Worm (Caenorhabditis elegans) whole organism, L3 larva: ENCODE data around the gene F25G6.9.
"Not testable (repeated sequence)": the region's sequence is repeated elsewhere in the genome, so short reads cannot be mapped to it uniquely, and the experiment has no call there.

Experiments
- R02D3.7 ChIP-seq: fragments of 150-350 bp; optimal IDR thresholded peaks from 2 replicates; lab custom pipeline; 2014; ENCODE audit warnings: missing biosample characterization, missing genetic modification characterization
- ZK546.5 ChIP-seq: sonication (generic microtip); optimal IDR thresholded peaks from 2 replicates; lab custom pipeline; 2017; ENCODE audit warnings: missing biosample characterization, missing genetic modification characterization
- aly-2 ChIP-seq: fragments of 150-350 bp; optimal IDR thresholded peaks from 2 replicates; lab custom pipeline; 2014; ENCODE audit warnings: missing biosample characterization, missing genetic modification characterization
- ama-1 ChIP-seq: fragments of 150-350 bp; optimal IDR thresholded peaks from 2 replicates; lab custom pipeline; 2018
- ceh-28 ChIP-seq: fragments of 150-350 bp; optimal IDR thresholded peaks from 2 replicates; lab custom pipeline; 2014; ENCODE audit warnings: missing biosample characterization, missing genetic modification reagents, missing genetic modification characterization
- ceh-82 ChIP-seq: fragments of 150-350 bp; optimal IDR thresholded peaks from 2 replicates; lab custom pipeline; 2014; ENCODE audit warnings: missing biosample characterization, missing genetic modification characterization
- daf-12 ChIP-seq: fragments of 150-350 bp; optimal IDR thresholded peaks from 2 replicates; lab custom pipeline; 2014; ENCODE audit warnings: missing biosample characterization, missing genetic modification reagents, missing genetic modification characterization
- egl-27 ChIP-seq: sonication (generic microtip); optimal IDR thresholded peaks from 4 replicates; lab custom pipeline; 2017; ENCODE audit warnings: missing biosample characterization, missing genetic modification reagents, missing genetic modification characterization
- egl-5 ChIP-seq: fragments of 150-350 bp; optimal IDR thresholded peaks from 2 replicates; lab custom pipeline; 2017; ENCODE audit warnings: missing biosample characterization, missing genetic modification reagents, missing genetic modification characterization, inconsistent platforms
- elt-3 ChIP-seq, 3 experiments: fragments of 150-350 bp in 1 of 3; sonication (generic microtip) in 2 of 3; optimal IDR thresholded peaks; 2 replicates in 2 of 3; 4 replicates in 1 of 3; lab custom pipeline; 2014 to 2017; ENCODE audit warnings: missing biosample characterization in 3 of 3, missing genetic modification characterization in 3 of 3
- fkh-10 ChIP-seq: sonication (generic microtip); optimal IDR thresholded peaks from 2 replicates; lab custom pipeline; 2017; ENCODE audit warnings: missing biosample characterization, missing genetic modification reagents, missing genetic modification characterization
- fkh-2 ChIP-seq: fragments of 150-350 bp; optimal IDR thresholded peaks from 2 replicates; lab custom pipeline; 2014; ENCODE audit warnings: missing biosample characterization, missing genetic modification reagents, missing genetic modification characterization
- fos-1 ChIP-seq: fragments of 150-350 bp; optimal IDR thresholded peaks from 2 replicates; lab custom pipeline; 2014; ENCODE audit warnings: missing biosample characterization, missing genetic modification characterization
- lin-15B ChIP-seq: fragments of 150-350 bp; optimal IDR thresholded peaks from 2 replicates; lab custom pipeline; 2014; ENCODE audit warnings: missing biosample characterization, missing genetic modification characterization
- lin-39 ChIP-seq: fragments of 150-350 bp; optimal IDR thresholded peaks from 2 replicates; lab custom pipeline; 2018; ENCODE audit warnings: missing biosample characterization, missing genetic modification reagents, missing genetic modification characterization
- lsy-12 ChIP-seq: sonication (generic microtip); optimal IDR thresholded peaks from 2 replicates; lab custom pipeline; 2016; ENCODE audit warnings: mild to moderate bottlenecking, missing genetic modification characterization, missing compliant biosample characterization
- mml-1 ChIP-seq: fragments of 150-350 bp; sonication (generic microtip); optimal IDR thresholded peaks from 3 replicates; lab custom pipeline; 2014; ENCODE audit warnings: missing biosample characterization, missing genetic modification characterization
- nhr-11 ChIP-seq: fragments of 150-350 bp; optimal IDR thresholded peaks from 2 replicates; lab custom pipeline; 2014; ENCODE audit warnings: missing biosample characterization, missing genetic modification characterization
- nhr-12 ChIP-seq: fragments of 150-350 bp; optimal IDR thresholded peaks from 2 replicates; lab custom pipeline; 2014; ENCODE audit warnings: missing biosample characterization, missing genetic modification characterization
- nhr-23 ChIP-seq: fragments of 150-350 bp; optimal IDR thresholded peaks from 2 replicates; lab custom pipeline; 2014; ENCODE audit warnings: missing biosample characterization, missing genetic modification reagents, missing genetic modification characterization
- nhr-237 ChIP-seq: fragments of 150-350 bp; optimal IDR thresholded peaks from 2 replicates; lab custom pipeline; 2014; ENCODE audit warnings: missing biosample characterization, missing genetic modification characterization
- nhr-25 ChIP-seq: sonication (generic microtip); optimal IDR thresholded peaks from 2 replicates; lab custom pipeline; 2017; ENCODE audit warnings: missing biosample characterization, missing genetic modification characterization
- nhr-77 ChIP-seq: fragments of 150-350 bp; optimal IDR thresholded peaks from 2 replicates; lab custom pipeline; 2014; ENCODE audit warnings: missing biosample characterization, missing genetic modification characterization
- pha-4 ChIP-seq: fragments of 150-350 bp; optimal IDR thresholded peaks from 2 replicates; lab custom pipeline; 2014; ENCODE audit warnings: missing biosample characterization, missing genetic modification reagents, missing genetic modification characterization
- sea-2 ChIP-seq: fragments of 150-350 bp; sonication (generic microtip); optimal IDR thresholded peaks from 4 replicates; lab custom pipeline; 2014; ENCODE audit warnings: missing biosample characterization, missing genetic modification reagents, missing genetic modification characterization
- skn-1 ChIP-seq: fragments of 150-350 bp; optimal IDR thresholded peaks from 2 replicates; lab custom pipeline; 2014; ENCODE audit warnings: missing biosample characterization, missing genetic modification characterization
- snpc-4 ChIP-seq: fragments of 150-350 bp; optimal IDR thresholded peaks from 2 replicates; lab custom pipeline; 2014; ENCODE audit warnings: missing biosample characterization, missing genetic modification characterization
- unc-39 ChIP-seq: sonication (generic microtip); optimal IDR thresholded peaks from 4 replicates; lab custom pipeline; 2017; ENCODE audit warnings: missing biosample characterization, missing genetic modification characterization
- unc-62 ChIP-seq: fragments of 150-350 bp; sonication (generic microtip); optimal IDR thresholded peaks from 4 replicates; lab custom pipeline; 2014; ENCODE audit warnings: missing biosample characterization, missing genetic modification reagents, missing genetic modification characterization
- zag-1 ChIP-seq: fragments of 150-350 bp; optimal IDR thresholded peaks from 2 replicates; lab custom pipeline; 2014; ENCODE audit warnings: missing biosample characterization, missing genetic modification characterization
- ztf-11 ChIP-seq: fragments of 150-350 bp; optimal IDR thresholded peaks from 2 replicates; lab custom pipeline; 2014; ENCODE audit warnings: missing biosample characterization, missing genetic modification characterization
- ztf-4 ChIP-seq: fragments of 150-350 bp; optimal IDR thresholded peaks from 2 replicates; lab custom pipeline; 2014; ENCODE audit warnings: missing biosample characterization, missing genetic modification characterization

Gene F25G6.9

DNA sequence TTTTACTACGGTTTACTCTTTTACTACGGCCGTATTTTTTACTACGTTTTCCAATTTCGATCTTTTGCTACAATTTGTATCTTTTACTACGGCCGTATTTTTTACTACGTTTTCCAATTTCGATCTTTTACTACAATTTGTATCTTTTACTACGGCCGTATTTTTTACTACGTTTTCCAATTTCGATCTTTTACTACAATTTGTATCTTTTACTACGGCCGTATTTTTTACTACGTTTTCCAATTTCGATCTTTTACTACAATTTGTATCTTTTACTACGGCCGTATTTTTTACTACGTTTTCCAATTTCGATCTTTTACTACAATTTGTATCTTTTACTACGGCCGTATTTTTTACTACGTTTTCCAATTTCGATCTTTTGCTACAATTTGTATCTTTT is 5.0 kb upstream of the F25G6.9 start, which contains the start of gene F25G6.1:
Gene F25G6.1, plus strand, starts transcription at position 301 of the 400 bp plus-strand sequence.
- TF ChIP-seq nhr-12 (tag; lab: Kevin White, UChicago); sea-2 (GFP tag; lab: Kevin White, UChicago); nhr-23 (tag; lab: Kevin White, UChicago): not testable (repeated sequence)

DNA sequence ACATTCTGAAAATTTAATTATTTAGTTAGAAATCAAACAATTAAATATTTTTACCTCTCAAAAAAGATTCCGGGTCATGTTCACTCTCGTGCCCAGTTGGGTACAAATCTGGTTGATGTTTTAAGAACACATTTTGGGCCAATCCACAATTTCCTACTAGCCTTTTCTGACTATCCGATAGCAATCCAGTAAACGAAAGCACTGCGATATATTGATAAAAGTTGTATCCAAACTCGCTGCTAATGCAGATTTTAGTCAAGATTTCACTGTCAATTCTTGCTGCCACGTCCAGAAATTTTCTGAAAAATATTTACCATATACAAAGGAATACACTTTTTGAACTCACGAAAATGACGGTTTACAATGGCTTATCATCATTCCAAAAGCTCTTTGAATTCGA is 628 bp downstream of the F25G6.9 start:
- TF ChIP-seq nhr-77 (tag; lab: Kevin White, UChicago) (no peak), nhr-237 (no peak), lin-39 (no peak), nhr-25 (tag; lab: Kevin White, UChicago) (no peak), ZK546.5 (tag; lab: Kevin White, UChicago) (no peak)

DNA sequence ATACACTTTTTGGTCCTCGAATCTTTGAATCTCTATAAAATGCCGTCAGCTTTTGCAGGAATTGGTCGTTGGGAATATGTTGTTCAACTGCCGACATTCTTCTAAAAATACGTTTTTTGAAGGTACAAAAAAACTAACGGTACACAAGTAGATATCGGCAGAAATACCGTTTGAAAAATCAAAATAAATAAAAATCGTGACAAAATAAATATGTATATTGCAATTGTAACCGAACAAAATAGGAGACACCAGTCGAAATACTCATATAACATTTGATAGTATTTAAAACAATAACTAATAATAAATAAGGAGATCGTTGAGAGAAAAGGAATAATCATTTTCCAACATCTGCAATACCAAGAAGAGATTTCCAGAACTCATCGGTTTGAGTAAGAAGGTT is 4.7 kb downstream of the F25G6.9 start, which contains the start of gene F25G6.8:
Gene F25G6.8, minus strand, starts transcription at position 101 of the 400 bp plus-strand sequence.
- TF ChIP-seq daf-12 (tag; lab: Kevin White, UChicago): no peak
- no peak for TF ChIP-seq fkh-2
- no peak for TF ChIP-seq lin-15B (tag; lab: Kevin White, UChicago)
- TF ChIP-seq zag-1 (tag; lab: Kevin White, UChicago): no peak
- TF ChIP-seq ztf-11 (tag; lab: Kevin White, UChicago): no peak

DNA sequence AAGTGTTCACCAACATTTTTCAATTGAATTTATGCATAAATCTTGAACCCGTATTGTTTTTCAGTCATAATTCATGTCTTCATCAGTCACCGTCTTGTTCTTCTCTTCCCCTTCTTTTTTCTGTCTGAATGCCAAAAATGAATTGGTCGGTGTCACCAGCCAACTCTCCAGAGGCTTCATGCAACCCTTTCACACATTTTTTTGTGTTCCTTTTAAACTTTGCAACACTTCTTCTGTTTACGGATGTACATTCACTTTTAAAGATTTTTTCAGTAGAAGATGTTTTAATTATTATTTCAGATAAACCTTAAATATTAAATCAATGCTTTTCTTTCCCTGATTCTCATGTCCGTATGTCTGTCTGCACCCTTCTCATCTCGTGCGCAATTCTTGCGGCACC is 8.9 kb downstream of the F25G6.9 start, which contains the start of gene acr-16:
Gene acr-16, plus strand, starts transcription at position 301 of the 400 bp plus-strand sequence.
- no peak for TF ChIP-seq fkh-2
- TF ChIP-seq unc-39 (tag; lab: Kevin White, UChicago): no peak
- TF ChIP-seq snpc-4 (tag; lab: Kevin White, UChicago): no peak
- no peak for TF ChIP-seq aly-2 (tag; lab: Kevin White, UChicago)
- no peak for TF ChIP-seq fkh-10 (GFP tag; lab: Kevin White, UChicago)
- TF ChIP-seq R02D3.7: no peak
- TF ChIP-seq ama-1 (lab: Kevin White, UChicago): no peak
- no peak for TF ChIP-seq pha-4 (tag; lab: Kevin White, UChicago)
- TF ChIP-seq daf-12 (tag; lab: Kevin White, UChicago): no peak
- no peak for TF ChIP-seq nhr-237
- TF ChIP-seq ztf-4 (tag; lab: Kevin White, UChicago): no peak

DNA sequence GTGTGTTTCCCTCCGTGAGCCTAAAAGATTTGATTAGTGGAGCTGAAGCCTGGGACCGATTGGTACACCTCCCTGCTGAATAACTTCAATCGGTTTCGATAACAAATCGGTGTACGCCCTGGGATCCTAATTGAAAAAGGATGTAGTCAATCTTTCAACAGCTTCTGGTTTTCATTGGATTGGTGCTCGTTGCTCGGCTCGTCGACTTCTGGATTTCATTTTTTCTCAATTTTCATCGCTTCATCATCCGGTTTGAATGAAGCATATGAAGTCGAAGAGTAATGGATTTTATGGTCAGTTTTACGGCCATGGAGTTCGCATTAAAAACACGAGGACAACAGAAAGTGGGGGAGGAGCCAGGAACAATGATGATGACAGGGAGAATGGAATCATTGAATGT is 13.8 kb downstream of the F25G6.9 start:
- TF ChIP-seq sea-2 (GFP tag; lab: Kevin White, UChicago): no peak
- TF ChIP-seq lin-39: no peak
- no peak for TF ChIP-seq nhr-11 (tag; lab: Kevin White, UChicago)
- no peak for TF ChIP-seq fkh-10 (GFP tag; lab: Kevin White, UChicago)
- no peak for TF ChIP-seq zag-1 (tag; lab: Kevin White, UChicago)
- no peak for TF ChIP-seq nhr-23 (tag; lab: Kevin White, UChicago)
- TF ChIP-seq unc-62: no peak
- TF ChIP-seq ztf-11 (tag; lab: Kevin White, UChicago): no peak
- no peak for TF ChIP-seq nhr-77 (tag; lab: Kevin White, UChicago)
- no peak for TF ChIP-seq nhr-25 (tag; lab: Kevin White, UChicago)
- TF ChIP-seq egl-27 (tag; lab: Kevin White, UChicago): no peak
- TF ChIP-seq egl-5 (tag; lab: Kevin White, UChicago): no peak
- TF ChIP-seq daf-12 (tag; lab: Kevin White, UChicago): no peak

DNA sequence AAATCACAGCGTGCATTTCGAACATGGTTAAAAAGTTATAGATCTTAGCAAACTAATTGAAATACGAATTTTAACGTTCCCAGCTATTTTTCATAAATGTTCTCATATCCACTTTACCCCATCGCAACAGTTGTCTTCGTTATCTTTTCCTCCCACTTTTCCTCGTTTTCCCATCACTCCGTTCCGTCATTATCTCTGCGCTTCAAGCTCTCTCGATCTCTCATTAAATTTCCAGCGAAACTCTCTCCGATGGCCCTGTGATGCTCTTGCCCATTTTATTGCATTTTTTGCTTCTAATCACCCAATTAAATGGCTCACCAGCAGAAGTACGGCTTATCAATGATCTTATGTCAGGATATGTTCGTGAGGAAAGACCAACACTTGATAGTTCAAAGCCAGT is 17.3 kb downstream of the F25G6.9 start, which contains the start of gene acr-15:
Gene acr-15, plus strand, starts transcription at position 236 of the 400 bp plus-strand sequence.
- TF ChIP-seq egl-5 (tag; lab: Kevin White, UChicago) (peak; percentile 97), egl-27 (tag; lab: Kevin White, UChicago) (no peak), ceh-82 (tag; lab: Kevin White, UChicago) (no peak), lsy-12 (tag; lab: Kevin White, UChicago) (no peak)

DNA sequence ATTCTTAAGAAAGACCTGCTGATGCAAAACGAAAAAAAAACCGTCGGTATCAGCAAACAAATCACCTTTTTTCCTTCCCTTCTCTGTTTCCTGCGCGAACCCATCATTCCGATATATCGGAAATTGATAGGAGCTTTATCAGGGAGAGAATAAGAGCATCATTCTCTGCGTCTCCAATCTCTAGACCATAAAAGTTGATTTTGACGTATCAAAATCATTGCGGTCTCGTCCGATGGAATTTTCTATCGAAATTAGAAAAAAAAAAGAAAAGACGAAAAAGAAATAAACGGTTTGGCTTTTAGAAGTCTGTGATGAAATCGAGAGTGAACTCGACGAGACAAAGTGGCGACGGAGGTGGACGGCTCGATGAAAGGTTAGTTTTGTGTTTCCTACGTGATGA is 20.8 kb downstream of the F25G6.9 start, which contains the start of gene stdh-4:
Gene stdh-4, plus strand, starts transcription at position 301 of the 400 bp plus-strand sequence.
- TF ChIP-seq nhr-237 (no peak), ceh-28 (no peak), fos-1 (tag; lab: Kevin White, UChicago) (no peak), nhr-23 (tag; lab: Kevin White, UChicago) (no peak), aly-2 (tag; lab: Kevin White, UChicago) (no peak), R02D3.7 (no peak), nhr-77 (tag; lab: Kevin White, UChicago) (no peak), lsy-12 (tag; lab: Kevin White, UChicago) (no peak), fkh-2 (no peak), mml-1 (tag; lab: Kevin White, UChicago) (no peak), skn-1 (no peak), elt-3 (tag; optimal IDR thresholded peaks at IDR 0.05; lab: Kevin White, UChicago) (no peak)
